Fruit fly (Drosophila melanogaster) S2 (cell line): ENCODE measurements around the gene CG7115.

Experiments used
- CG8478 ChIP-seq: fragments of >200 bp; optimal IDR thresholded peaks from 2 replicates; lab custom pipeline; 2018
- CTCF ChIP-seq, 2 experiments: fragments of >200 bp; optimal IDR thresholded peaks; 2 replicates each; lab custom pipeline; 2018

- TF ChIP-seq CG8478 (lab: Kevin White, UChicago), result no peak
- no peak for TF ChIP-seq CTCF (optimal IDR thresholded peaks at IDR 0.05; lab: Kevin White, UChicago)
These were observed 30.9 kb upstream of the CG7115 start for dm6 chr2L:7790081-7790447.
